Fruit fly (Drosophila melanogaster): Measurements from ENCODE around the gene Ge-1.
A peak's percentile ranks its signal among the peaks of the same experiment; 100 is the strongest.

The Ge-1 gene

DNA sequence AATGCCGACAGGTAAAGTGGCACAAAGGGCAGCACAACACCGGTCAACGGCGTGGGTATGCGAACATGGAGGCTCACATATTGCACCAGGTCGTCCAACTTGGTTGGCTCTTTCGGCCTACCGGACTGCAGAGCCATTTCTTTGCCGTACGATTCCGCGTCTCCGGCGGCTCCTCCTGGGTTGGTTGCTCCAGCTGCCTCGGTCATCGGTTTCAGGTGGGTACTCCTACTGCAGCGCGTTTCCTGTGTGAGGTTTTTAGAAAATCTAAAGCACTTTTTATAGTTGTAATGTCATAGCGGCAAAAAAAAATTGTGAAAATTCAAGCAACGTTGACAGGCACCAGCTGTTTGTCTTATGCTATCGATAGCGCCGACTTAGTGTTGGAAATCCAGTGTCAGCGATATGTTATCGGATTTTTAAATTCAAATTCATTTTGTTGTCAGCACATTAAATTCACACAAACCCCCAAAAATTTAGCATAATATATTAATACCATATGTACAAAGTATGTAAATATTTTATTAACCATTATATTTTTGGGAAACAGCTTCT lies 19.4 kb upstream of the Ge-1 start, which contains the start of gene CG6230 (continued):
- TF ChIP-seq inv (GFP tag; IDR thresholded peaks at IDR 0.05; ENCODE audit: partially characterized antibody) (0 out of 2 replicates have a peak, but pooled peaks have one; percentile 34), CG10267 (tag; optimal IDR thresholded peaks at IDR 0.05) (peak; percentile 92), sens-2 (GFP tag; IDR thresholded peaks at IDR 0.05) (no peak), dati (GFP tag; IDR thresholded peaks at IDR 0.05) (no peak), Bteb2 (GFP tag; optimal IDR thresholded peaks at IDR 0.05) (no peak), amos (GFP tag; IDR thresholded peaks at IDR 0.05; ENCODE audit: partially characterized antibody) (peak; percentile 71), tna (GFP tag; IDR thresholded peaks at IDR 0.05; ENCODE audit: partially characterized antibody) (0 out of 2 replicates have a peak, but pooled peaks have one; percentile 37), CkIIα-i1 (GFP tag; IDR thresholded peaks at IDR 0.05) (no peak), Ptx1 (GFP tag; IDR thresholded peaks at IDR 0.05) (no peak), chm (GFP tag; IDR thresholded peaks at IDR 0.05) (no peak), CG3065 (GFP tag; optimal IDR thresholded peaks at IDR 0.05) (no peak), Sry-β (GFP tag; optimal IDR thresholded peaks at IDR 0.05) (no peak), HLH4C (GFP tag; IDR thresholded peaks at IDR 0.05; ENCODE audit: partially characterized antibody) (peak; percentile 63), Nf-YC (tag; optimal IDR thresholded peaks at IDR 0.05) (no peak), CG1233 (GFP tag; optimal IDR thresholded peaks at IDR 0.05) (no peak), crp (GFP tag; optimal IDR thresholded peaks at IDR 0.05) (peak; percentile 31 to 91), Hmr (GFP tag; optimal IDR thresholded peaks at IDR 0.05) (no peak), Blimp-1 (GFP tag; optimal IDR thresholded peaks at IDR 0.05) (no peak), p53 (GFP tag; optimal IDR thresholded peaks at IDR 0.05) (no peak), sqz (GFP tag; optimal IDR thresholded peaks at IDR 0.05) (no peak), esg (GFP tag; conservative IDR thresholded peaks at IDR 0.05) (no peak), run (tag; optimal IDR thresholded peaks at IDR 0.05) (no peak), nmo (GFP tag; optimal IDR thresholded peaks at IDR 0.05) (peak; percentile 9), mld (GFP tag; IDR thresholded peaks at IDR 0.05; ENCODE audit: partially characterized antibody) (no peak), stc (GFP tag; IDR thresholded peaks at IDR 0.05) (no peak), ken (GFP tag; IDR thresholded peaks at IDR 0.05) (no peak), eyg (GFP tag; optimal IDR thresholded peaks at IDR 0.05) (no peak), CG32767 (GFP tag; IDR thresholded peaks at IDR 0.05) (no peak), Gsc (GFP tag; IDR thresholded peaks at IDR 0.05) (no peak), CG2199 (GFP tag; IDR thresholded peaks at IDR 0.05) (no peak), psq (GFP tag; optimal IDR thresholded peaks at IDR 0.05) (no peak), CG6854 (GFP tag; optimal IDR thresholded peaks at IDR 0.05) (no peak), CG4328 (GFP tag; optimal IDR thresholded peaks at IDR 0.05) (no peak), CG30403 (GFP tag; optimal IDR thresholded peaks at IDR 0.05) (no peak), pzg (GFP tag; optimal IDR thresholded peaks at IDR 0.05) (peak; percentile 54), ato (GFP tag; IDR thresholded peaks at IDR 0.05; ENCODE audit: partially characterized antibody) (peak; percentile 64), chn (GFP tag; optimal IDR thresholded peaks at IDR 0.05) (no peak), CG6791 (GFP tag; IDR thresholded peaks at IDR 0.05; ENCODE audit: partially characterized antibody) (peak; percentile 68; the same call in 2 of the 3 replicates), CG8478 (optimal IDR thresholded peaks at IDR 0.05) (no peak), CG17829 (tag; optimal IDR thresholded peaks at IDR 0.05) (no peak), HLH54F (GFP tag; optimal IDR thresholded peaks at IDR 0.05) (no peak), twi (tag; optimal IDR thresholded peaks at IDR 0.05) (no peak), prd (optimal IDR thresholded peaks at IDR 0.05) (no peak), prd (GFP tag; IDR thresholded peaks at IDR 0.05) (no peak; the same call in 2 of the 3 replicates), mam (GFP tag; optimal IDR thresholded peaks at IDR 0.05) (no peak), Hmx (GFP tag; optimal IDR thresholded peaks at IDR 0.05) (no peak), CG6813 (GFP tag; optimal IDR thresholded peaks at IDR 0.05) (no peak), CG12155 (GFP tag; optimal IDR thresholded peaks at IDR 0.05) (no peak), ttk (GFP tag; IDR thresholded peaks at IDR 0.05) (no peak), CG14860 (GFP tag; IDR thresholded peaks at IDR 0.05; ENCODE audit: partially characterized antibody) (peak; percentile 26; the same call in 1 of the 3 replicates), row (GFP tag; IDR thresholded peaks at IDR 0.05) (no peak)

All from whole organism, embryonic.